Worm (Caenorhabditis elegans) whole organism, late embryonic: Measurements from ENCODE around the gene F14D7.9.

ENCODE experiments used
- C08G9.2 ChIP-seq: sonication (generic microtip); optimal IDR thresholded peaks from 2 replicates; lab custom pipeline; 2016; ENCODE audit warnings: mild to moderate bottlenecking, missing genetic modification characterization, moderate library complexity, missing compliant biosample characterization
- K02D7.2 ChIP-seq: sonication (generic microtip); optimal IDR thresholded peaks from 2 replicates; lab custom pipeline; 2017; ENCODE audit warnings: mild to moderate bottlenecking, missing genetic modification characterization, missing compliant biosample characterization
- ama-1 ChIP-seq: fragments of 150-350 bp; optimal IDR thresholded peaks from 2 replicates; lab custom pipeline; 2014
- ceh-2 ChIP-seq: sonication (generic microtip); optimal IDR thresholded peaks from 2 replicates; lab custom pipeline; 2016; ENCODE audit warnings: missing genotype, missing genetic modification characterization, missing compliant biosample characterization
- ceh-24 ChIP-seq: sonication (generic microtip); optimal IDR thresholded peaks from 2 replicates; lab custom pipeline; 2016; ENCODE audit warnings: mild to moderate bottlenecking, missing genetic modification characterization, missing compliant biosample characterization
- ceh-31 ChIP-seq: sonication (generic microtip); optimal IDR thresholded peaks from 2 replicates; lab custom pipeline; 2016; ENCODE audit warnings: missing genetic modification characterization, missing compliant biosample characterization
- ceh-34 ChIP-seq: sonication (generic microtip); optimal IDR thresholded peaks from 2 replicates; lab custom pipeline; 2016; ENCODE audit warnings: mild to moderate bottlenecking, missing genetic modification characterization, missing compliant biosample characterization
- ceh-6 ChIP-seq: fragments of 200-800 bp; sonication (Bioruptor generic); optimal IDR thresholded peaks from 2 replicates; lab custom pipeline; 2018; ENCODE audit warnings: mild to moderate bottlenecking, missing genetic modification characterization, missing compliant biosample characterization
- ceh-9 ChIP-seq: sonication (generic microtip); optimal IDR thresholded peaks from 2 replicates; lab custom pipeline; 2016; ENCODE audit warnings: mild to moderate bottlenecking, missing genetic modification characterization, inconsistent platforms, missing compliant biosample characterization
- che-1 ChIP-seq: sonication (generic microtip); optimal IDR thresholded peaks from 2 replicates; lab custom pipeline; 2016; ENCODE audit warnings: mild to moderate bottlenecking, missing genetic modification characterization, missing compliant biosample characterization
- elt-2 ChIP-seq: sonication (generic microtip); optimal IDR thresholded peaks from 2 replicates; lab custom pipeline; 2016; ENCODE audit warnings: missing genetic modification reagents, missing genetic modification characterization, missing compliant biosample characterization
- elt-4 ChIP-seq: sonication (generic microtip); optimal IDR thresholded peaks from 2 replicates; lab custom pipeline; 2016; ENCODE audit warnings: missing genetic modification characterization, missing compliant biosample characterization
- ets-4 ChIP-seq: sonication (generic microtip); optimal IDR thresholded peaks from 2 replicates; lab custom pipeline; 2016; ENCODE audit warnings: missing genetic modification characterization, missing compliant biosample characterization
- eyg-1 ChIP-seq: sonication (generic microtip); optimal IDR thresholded peaks from 2 replicates; lab custom pipeline; 2016; ENCODE audit warnings: missing genotype, missing genetic modification characterization, missing compliant biosample characterization
- fax-1 ChIP-seq: sonication (generic microtip); optimal IDR thresholded peaks from 2 replicates; lab custom pipeline; 2016; ENCODE audit warnings: missing genotype, missing genetic modification characterization, missing compliant biosample characterization
- hlh-15 ChIP-seq: sonication (generic microtip); optimal IDR thresholded peaks from 2 replicates; lab custom pipeline; 2016; ENCODE audit warnings: missing genetic modification characterization, missing compliant biosample characterization
- lin-11 ChIP-seq: fragments of 200-800 bp; sonication (Bioruptor generic); optimal IDR thresholded peaks from 2 replicates; lab custom pipeline; 2018; ENCODE audit warnings: mild to moderate bottlenecking, missing genetic modification characterization, missing compliant biosample characterization
- mec-3 ChIP-seq: sonication (generic microtip); optimal IDR thresholded peaks from 2 replicates; lab custom pipeline; 2016; ENCODE audit warnings: borderline replicate concordance, missing genetic modification characterization, missing compliant biosample characterization
- npax-4 ChIP-seq: sonication (generic microtip); optimal IDR thresholded peaks from 2 replicates; lab custom pipeline; 2016; ENCODE audit warnings: missing genetic modification characterization, missing compliant biosample characterization
- pag-3 ChIP-seq: sonication (generic microtip); optimal IDR thresholded peaks from 2 replicates; lab custom pipeline; 2016; ENCODE audit warnings: missing compliant biosample characterization, missing genetic modification characterization, borderline replicate concordance
- pat-9 ChIP-seq: fragments of 200-800 bp; sonication (Bioruptor generic); optimal IDR thresholded peaks from 2 replicates; lab custom pipeline; 2018; ENCODE audit warnings: mild to moderate bottlenecking, missing genetic modification characterization, moderate library complexity, missing compliant biosample characterization
- pax-1 ChIP-seq: fragments of 150-350 bp; optimal IDR thresholded peaks from 2 replicates; lab custom pipeline; 2014; ENCODE audit warnings: missing biosample characterization, missing genetic modification characterization
- pha-2 ChIP-seq: sonication (generic microtip); optimal IDR thresholded peaks from 2 replicates; lab custom pipeline; 2017; ENCODE audit warnings: mild to moderate bottlenecking, missing genetic modification characterization, missing compliant biosample characterization
- pha-4 ChIP-seq: fragments of 150-350 bp; optimal IDR thresholded peaks from 2 replicates; lab custom pipeline; 2018; ENCODE audit warnings: missing biosample characterization, missing genetic modification reagents, missing genetic modification characterization
- pros-1 ChIP-seq: fragments of 150-350 bp; optimal IDR thresholded peaks from 2 replicates; lab custom pipeline; 2014; ENCODE audit warnings: missing biosample characterization, missing genetic modification reagents, missing genetic modification characterization
- ref-2 ChIP-seq: sonication (generic microtip); optimal IDR thresholded peaks from 2 replicates; lab custom pipeline; 2016; ENCODE audit warnings: missing genetic modification characterization, missing compliant biosample characterization
- rnt-1 ChIP-seq: sonication (generic microtip); optimal IDR thresholded peaks from 2 replicates; lab custom pipeline; 2016; ENCODE audit warnings: missing genetic modification characterization, missing compliant biosample characterization
- sox-2 ChIP-seq: fragments of 200-800 bp; sonication (Bioruptor generic); IDR thresholded peaks from 2 replicates; pipeline ENCODE4 v1.3.6; 2022; ENCODE audit warnings: missing genetic modification reagents, missing genetic modification characterization, missing compliant biosample characterization
- sox-4 ChIP-seq: sonication (generic microtip); optimal IDR thresholded peaks from 2 replicates; lab custom pipeline; 2017; ENCODE audit warnings: mild to moderate bottlenecking, missing genetic modification characterization, inconsistent platforms, missing compliant biosample characterization
- syd-9 ChIP-seq: sonication (generic microtip); optimal IDR thresholded peaks from 2 replicates; lab custom pipeline; 2016; ENCODE audit warnings: mild to moderate bottlenecking, missing genetic modification characterization, moderate library complexity, missing compliant biosample characterization
- tbx-2 ChIP-seq: sonication (generic microtip); optimal IDR thresholded peaks from 2 replicates; lab custom pipeline; 2016; ENCODE audit warnings: missing genetic modification characterization, missing compliant biosample characterization
- tbx-7 ChIP-seq: sonication (generic microtip); optimal IDR thresholded peaks from 2 replicates; lab custom pipeline; 2016; ENCODE audit warnings: missing genotype, missing genetic modification characterization, missing compliant biosample characterization
- ttx-3 ChIP-seq: sonication (generic microtip); optimal IDR thresholded peaks from 2 replicates; lab custom pipeline; 2016; ENCODE audit warnings: missing genetic modification reagents, missing genetic modification characterization, missing compliant biosample characterization
- unc-3 ChIP-seq, 2 experiments: fragments of 200-800 bp in 1 of 2; sonication (Bioruptor generic) in 1 of 2; sonication (generic microtip) in 1 of 2; conservative IDR thresholded peaks in 1 of 2; optimal IDR thresholded peaks in 1 of 2; 2 replicates each; pipeline versions ENCODE4 v1.3.6 to Lab custom; 2016 to 2022; ENCODE audit warnings: missing compliant biosample characterization in 2 of 2, missing genetic modification characterization in 2 of 2, missing genetic modification reagents in 1 of 2
- zip-5 ChIP-seq: sonication (generic microtip); optimal IDR thresholded peaks from 2 replicates; lab custom pipeline; 2016; ENCODE audit warnings: missing genetic modification characterization, missing compliant biosample characterization
- ztf-16 ChIP-seq: sonication (generic microtip); optimal IDR thresholded peaks from 2 replicates; lab custom pipeline; 2017; ENCODE audit warnings: missing genetic modification characterization, missing compliant biosample characterization

F14D7.9 gene

ce11 chrV:14317621-14318020, 23.1 kb downstream of the F14D7.9 start:
- TF ChIP-seq elt-4 (no peak), pat-9 (tag; lab: Kevin White, UChicago) (no peak), ceh-31 (no peak), unc-3 (GFP tag; conservative IDR thresholded peaks at IDR 0.05; lab: Robert Waterston, UW) (no peak), unc-3 (tag; optimal IDR thresholded peaks at IDR 0.05; lab: Kevin White, UChicago) (no peak), pag-3 (tag; lab: Kevin White, UChicago) (no peak), pros-1 (no peak), npax-4 (tag; lab: Kevin White, UChicago) (no peak), ceh-6 (GFP tag; lab: Kevin White, UChicago) (no peak), hlh-15 (tag; lab: Kevin White, UChicago) (no peak), sox-4 (tag; lab: Kevin White, UChicago) (no peak), ref-2 (tag; lab: Kevin White, UChicago) (no peak), sox-2 (GFP tag; lab: Robert Waterston, UW) (no peak), zip-5 (tag; lab: Kevin White, UChicago) (no peak), fax-1 (tag; lab: Kevin White, UChicago) (no peak), pax-1 (tag; lab: Kevin White, UChicago) (no peak), ttx-3 (tag; lab: Kevin White, UChicago) (no peak), che-1 (tag; lab: Kevin White, UChicago) (no peak), ets-4 (tag; lab: Kevin White, UChicago) (no peak), tbx-2 (tag; lab: Kevin White, UChicago) (no peak)

- no peak for TF ChIP-seq ceh-24 (tag; lab: Kevin White, UChicago)
- TF ChIP-seq C08G9.2 (tag; lab: Kevin White, UChicago), result peak; percentile 22
- TF ChIP-seq mec-3, result peak; percentile 76
Measured at ce11 chrV:14319101-14319781, 24.7 kb downstream of the F14D7.9 start, which contains the start of gene F47B8.13. Gene F47B8.13 (minus strand): TSS chrV:14319731.

DNA sequence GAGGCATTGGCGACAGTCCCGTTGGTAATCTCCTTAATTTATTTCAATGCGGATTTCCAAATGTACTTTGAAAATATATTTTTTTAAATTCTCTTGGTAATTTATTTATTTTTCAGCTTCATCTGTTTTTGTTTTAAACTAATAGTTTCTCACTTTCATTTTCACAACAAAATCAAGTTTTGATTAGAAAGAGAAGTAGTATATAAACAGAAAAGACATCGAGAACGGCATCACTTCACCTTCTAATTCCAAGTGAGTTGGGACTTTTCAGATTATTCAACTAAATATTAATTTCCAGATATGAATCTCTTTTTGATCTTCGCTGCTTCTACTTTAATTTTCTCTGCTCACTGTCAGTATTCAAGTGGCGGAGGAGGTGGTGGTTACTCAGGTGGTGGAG, 25.8 kb downstream of the F14D7.9 start, which contains the start of gene F47B8.14:
Gene F47B8.14 (plus strand): TSS at position 301 of the 400 bp plus-strand sequence.
- TF ChIP-seq elt-2 (no peak), ama-1 (no peak), rnt-1 (tag; lab: Kevin White, UChicago) (no peak), ztf-16 (no peak), lin-11 (tag; lab: Kevin White, UChicago) (no peak), syd-9 (tag; lab: Kevin White, UChicago) (no peak), pha-2 (no peak), unc-3 (GFP tag; conservative IDR thresholded peaks at IDR 0.05; lab: Robert Waterston, UW) (no peak), unc-3 (tag; optimal IDR thresholded peaks at IDR 0.05; lab: Kevin White, UChicago) (no peak), eyg-1 (no peak), ref-2 (tag; lab: Kevin White, UChicago) (no peak), pax-1 (tag; lab: Kevin White, UChicago) (no peak), ceh-31 (no peak), tbx-7 (no peak)

- peak; percentile 78 for TF ChIP-seq elt-4
- no peak for TF ChIP-seq ceh-34 (tag; lab: Kevin White, UChicago)
- TF ChIP-seq K02D7.2 (tag; lab: Kevin White, UChicago), result no peak
- no peak for TF ChIP-seq ceh-24 (tag; lab: Kevin White, UChicago)
- peak; percentile 28 for TF ChIP-seq ceh-9 (tag; lab: Kevin White, UChicago)
- TF ChIP-seq ceh-2 (tag; lab: Kevin White, UChicago), result no peak
- no peak for TF ChIP-seq pha-4 (tag; lab: Kevin White, UChicago)
Measured at ce11 chrV:14320730-14321319, 26.3 kb downstream of the F14D7.9 start.
